Worm (Caenorhabditis elegans): ENCODE results near the gene F32D8.5.

Gene F32D8.5

DNA sequence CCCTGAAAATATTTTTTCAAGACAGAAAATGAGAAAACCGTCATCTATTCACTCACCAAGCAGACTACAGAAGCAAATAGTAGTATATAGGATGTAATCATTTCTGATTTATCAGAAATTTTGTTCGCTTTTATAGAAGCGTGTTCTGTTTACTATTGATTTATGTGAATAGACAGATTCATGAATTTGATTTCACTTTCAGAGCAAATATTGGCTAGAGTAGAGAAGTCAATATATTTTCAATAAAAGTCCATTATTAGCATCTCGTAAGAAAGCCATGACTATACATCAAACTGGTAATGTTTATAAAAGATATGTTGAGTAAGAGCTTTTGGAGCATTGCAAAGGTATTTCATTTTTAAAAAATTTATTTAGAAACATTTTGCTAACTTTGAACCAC lies 36.6 kb downstream of the F32D8.5 start, which contains the start of gene scvp-1:
scvp-1 (minus strand) TSS at position 101 of the 400 bp plus-strand sequence.
- no peak for TF ChIP-seq aly-1 (tag; optimal IDR thresholded peaks at IDR 0.05)
- TF ChIP-seq tra-4 (tag; optimal IDR thresholded peaks at IDR 0.05), result no peak
- no peak for TF ChIP-seq ceh-36 (tag; optimal IDR thresholded peaks at IDR 0.05)
- no peak for TF ChIP-seq flt-1 (GFP tag; IDR thresholded peaks at IDR 0.05)
- no peak for TF ChIP-seq tbx-37 (GFP tag; conservative IDR thresholded peaks at IDR 0.05)
- TF ChIP-seq B0310.2 (tag; optimal IDR thresholded peaks at IDR 0.05), result no peak
- no peak for TF ChIP-seq ets-7 (tag; optimal IDR thresholded peaks at IDR 0.05)

ce11 chrV:10932411-10932810 lies 37.8 kb downstream of the F32D8.5 start, which contains the start of gene F58B4.5:
TSS of gene F58B4.5 (plus strand) at chrV:10932693.
- TF ChIP-seq pes-1 (GFP tag; IDR thresholded peaks at IDR 0.05) (no peak), hnd-1 (tag; optimal IDR thresholded peaks at IDR 0.05) (no peak), tbx-37 (GFP tag; conservative IDR thresholded peaks at IDR 0.05) (no peak), tra-4 (tag; optimal IDR thresholded peaks at IDR 0.05) (no peak), F13C5.2 (tag; optimal IDR thresholded peaks at IDR 0.05) (no peak), tbx-11 (GFP tag; IDR thresholded peaks at IDR 0.05) (no peak), hmbx-1 (tag; optimal IDR thresholded peaks at IDR 0.05) (no peak), ama-1 (optimal IDR thresholded peaks at IDR 0.05) (no peak), sea-1 (GFP tag; conservative IDR thresholded peaks at IDR 0.05) (no peak), hmg-4 (GFP tag; optimal IDR thresholded peaks at IDR 0.05) (no peak), ceh-36 (tag; optimal IDR thresholded peaks at IDR 0.05) (no peak), scrt-1 (GFP tag; IDR thresholded peaks at IDR 0.05) (no peak), flt-1 (GFP tag; IDR thresholded peaks at IDR 0.05) (no peak)

- TF ChIP-seq hmg-4 (GFP tag; optimal IDR thresholded peaks at IDR 0.05) (no peak), ceh-36 (tag; optimal IDR thresholded peaks at IDR 0.05) (no peak), F13C5.2 (tag; optimal IDR thresholded peaks at IDR 0.05) (no peak), hmbx-1 (tag; optimal IDR thresholded peaks at IDR 0.05) (no peak), tra-4 (tag; optimal IDR thresholded peaks at IDR 0.05) (no peak), ceh-13 (GFP tag; optimal IDR thresholded peaks at IDR 0.05) (no peak), ama-1 (optimal IDR thresholded peaks at IDR 0.05) (no peak), ets-7 (tag; optimal IDR thresholded peaks at IDR 0.05) (no peak), hnd-1 (tag; optimal IDR thresholded peaks at IDR 0.05) (no peak), scrt-1 (GFP tag; IDR thresholded peaks at IDR 0.05) (no peak), tbx-11 (GFP tag; IDR thresholded peaks at IDR 0.05) (no peak), aly-1 (tag; optimal IDR thresholded peaks at IDR 0.05) (no peak), tbx-37 (GFP tag; conservative IDR thresholded peaks at IDR 0.05) (no peak), B0310.2 (tag; optimal IDR thresholded peaks at IDR 0.05) (no peak), sea-1 (GFP tag; conservative IDR thresholded peaks at IDR 0.05) (no peak), flt-1 (GFP tag; IDR thresholded peaks at IDR 0.05) (no peak), pes-1 (GFP tag; IDR thresholded peaks at IDR 0.05) (no peak)
Measured at ce11 chrV:10936681-10937080, 42.1 kb downstream of the F32D8.5 start, which contains the start of gene F17C11.12. TSS of gene F17C11.12 (minus strand) at chrV:10936920.

DNA sequence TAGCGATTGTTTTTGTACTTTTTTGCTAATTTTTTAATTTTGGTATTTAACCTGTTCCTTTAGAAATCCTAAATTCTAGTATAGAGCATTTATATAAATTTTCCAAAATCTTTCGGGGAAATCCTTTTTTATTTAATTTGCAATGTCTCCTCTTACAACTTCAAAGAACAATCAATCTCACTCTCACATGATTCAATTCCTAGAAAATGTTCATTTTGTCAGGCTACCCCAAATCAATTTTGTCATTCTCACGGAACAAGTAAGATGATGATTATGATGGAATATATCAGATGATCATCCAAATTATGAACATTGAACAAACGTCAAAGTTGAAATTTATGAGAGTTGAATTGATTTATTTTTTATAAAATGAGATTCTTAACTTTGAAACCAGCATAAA lies 42.7 kb downstream of the F32D8.5 start:
- TF ChIP-seq ets-7 (tag; optimal IDR thresholded peaks at IDR 0.05) (no peak), hmbx-1 (tag; optimal IDR thresholded peaks at IDR 0.05) (no peak)

- no peak for TF ChIP-seq ets-7 (tag; optimal IDR thresholded peaks at IDR 0.05)
- TF ChIP-seq hmg-4 (GFP tag; optimal IDR thresholded peaks at IDR 0.05), result no peak
- TF ChIP-seq ceh-13 (GFP tag; optimal IDR thresholded peaks at IDR 0.05), result no peak
- TF ChIP-seq tbx-11 (GFP tag; IDR thresholded peaks at IDR 0.05), result no peak
Measured at ce11 chrV:10938739-10939138, 44.1 kb downstream of the F32D8.5 start, which contains the start of gene F17C11.11. TSS of gene F17C11.11 (minus strand) at chrV:10938817.

DNA sequence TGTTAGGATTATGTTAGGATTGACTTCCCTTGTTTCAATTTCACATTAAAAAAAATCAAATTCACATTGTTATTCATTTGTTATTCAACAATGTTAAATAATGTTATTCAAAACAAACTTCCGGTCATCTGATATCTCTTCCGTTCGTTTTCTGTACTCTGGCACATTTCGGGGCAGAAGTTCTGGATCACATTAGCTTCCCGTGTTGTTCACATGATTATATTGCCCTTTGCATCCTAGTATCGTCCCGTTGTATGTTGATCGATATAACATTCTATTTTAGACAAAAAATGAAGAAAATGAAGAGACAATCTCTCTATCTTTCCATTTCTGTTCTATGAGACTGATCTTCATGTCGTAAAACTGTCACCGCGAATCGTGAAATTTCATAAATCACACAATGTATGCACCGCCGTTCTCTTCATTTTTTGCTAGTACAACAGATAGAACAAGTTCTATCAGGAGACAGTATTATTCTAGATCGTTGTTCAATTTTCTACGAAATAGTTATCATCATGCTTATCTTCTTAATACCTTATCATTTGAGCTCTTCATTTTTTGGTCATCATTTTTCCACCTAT lies 45.5 kb downstream of the F32D8.5 start:
- no peak for TF ChIP-seq F13C5.2 (tag; optimal IDR thresholded peaks at IDR 0.05)
- no peak for TF ChIP-seq sea-1 (GFP tag; conservative IDR thresholded peaks at IDR 0.05)
- TF ChIP-seq hnd-1 (tag; optimal IDR thresholded peaks at IDR 0.05), result no peak
- TF ChIP-seq hmbx-1 (tag; optimal IDR thresholded peaks at IDR 0.05), result no peak

DNA sequence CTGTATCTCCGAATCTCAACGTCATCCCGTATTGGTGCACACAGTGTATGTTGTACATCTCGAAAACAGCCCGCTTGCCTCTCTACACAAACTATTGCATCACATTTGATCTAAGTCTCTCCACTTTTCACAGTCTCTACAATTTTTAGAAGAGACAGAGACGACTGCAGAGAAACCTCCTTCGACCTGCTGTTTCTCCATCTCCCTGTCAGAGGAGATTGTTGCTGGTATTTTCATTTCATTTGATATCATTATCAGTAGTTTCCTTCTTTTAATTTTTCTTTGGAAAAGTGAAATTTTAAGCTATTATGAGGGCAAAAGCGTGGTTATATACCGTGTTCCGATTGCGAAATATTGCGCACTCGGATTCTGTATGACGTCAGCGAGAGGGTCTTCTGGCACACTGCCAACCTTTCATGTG lies 46.0 kb downstream of the F32D8.5 start:
- TF ChIP-seq aly-1 (tag; optimal IDR thresholded peaks at IDR 0.05) (no peak), tbx-11 (GFP tag; IDR thresholded peaks at IDR 0.05) (no peak), pes-1 (GFP tag; IDR thresholded peaks at IDR 0.05) (no peak), F13C5.2 (tag; optimal IDR thresholded peaks at IDR 0.05) (no peak), hnd-1 (tag; optimal IDR thresholded peaks at IDR 0.05) (no peak), sea-1 (GFP tag; conservative IDR thresholded peaks at IDR 0.05) (no peak), ceh-36 (tag; optimal IDR thresholded peaks at IDR 0.05) (no peak), tra-4 (tag; optimal IDR thresholded peaks at IDR 0.05) (no peak), hmg-4 (GFP tag; optimal IDR thresholded peaks at IDR 0.05) (no peak), scrt-1 (GFP tag; IDR thresholded peaks at IDR 0.05) (no peak), ama-1 (optimal IDR thresholded peaks at IDR 0.05) (no peak), tbx-37 (GFP tag; conservative IDR thresholded peaks at IDR 0.05) (no peak), hmbx-1 (tag; optimal IDR thresholded peaks at IDR 0.05) (no peak), ets-7 (tag; optimal IDR thresholded peaks at IDR 0.05) (no peak), ceh-13 (GFP tag; optimal IDR thresholded peaks at IDR 0.05) (no peak), B0310.2 (tag; optimal IDR thresholded peaks at IDR 0.05) (no peak)

DNA sequence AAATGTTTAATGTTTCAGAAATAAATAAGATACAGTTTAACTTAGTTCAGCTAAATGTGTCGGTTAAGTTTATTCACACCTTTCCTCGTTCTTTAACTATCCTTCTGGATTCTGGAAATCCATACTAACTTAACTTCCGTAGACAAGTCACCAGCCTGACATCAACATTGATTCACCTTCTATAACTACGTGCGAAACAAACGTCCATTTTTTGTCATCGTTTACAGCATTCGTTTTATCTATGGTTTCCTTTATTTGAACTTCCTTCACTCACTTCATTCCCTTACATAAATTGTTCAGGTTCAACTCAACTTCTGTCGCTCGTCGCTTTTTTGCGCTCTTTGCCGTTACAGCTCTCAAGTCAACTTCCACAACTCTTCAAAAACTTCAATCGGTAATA lies 46.5 kb downstream of the F32D8.5 start, which contains the start of gene F17C11.26:
F17C11.26 (plus strand) TSS at position 301 of the 400 bp plus-strand sequence.
- TF ChIP-seq sea-1 (GFP tag; conservative IDR thresholded peaks at IDR 0.05), result no peak
- no peak for TF ChIP-seq ets-7 (tag; optimal IDR thresholded peaks at IDR 0.05)
- no peak for TF ChIP-seq B0310.2 (tag; optimal IDR thresholded peaks at IDR 0.05)
- TF ChIP-seq aly-1 (tag; optimal IDR thresholded peaks at IDR 0.05), result no peak
- no peak for TF ChIP-seq ama-1 (optimal IDR thresholded peaks at IDR 0.05)
